Fruit fly (Drosophila melanogaster) whole organism, embryonic: ENCODE results near the gene Hand.

Experiments
- B-H2 ChIP-seq: fragments of 200-800 bp; sonication (Bioruptor generic); optimal IDR thresholded peaks from 2 replicates; lab custom pipeline; 2018; ENCODE audit warnings: missing biosample characterization, mild to moderate bottlenecking, missing genetic modification characterization
- CG1024 ChIP-seq: fragments of 200-800 bp; sonication (Bioruptor generic); IDR thresholded peaks from 2 replicates; pipeline ENCODE4 v1.3.6; 2022; ENCODE audit warnings: missing biosample characterization, missing genetic modification characterization
- CG10431 ChIP-seq: fragments of 200-800 bp; sonication (Bioruptor generic); optimal IDR thresholded peaks from 3 replicates; lab custom pipeline; 2018; ENCODE audit warnings: missing biosample characterization, mild to moderate bottlenecking, missing genetic modification characterization
- CG14050 ChIP-seq: fragments of 200-800 bp; sonication (Bioruptor generic); IDR thresholded peaks from 3 replicates; pipeline ENCODE4 v1.3.6; 2022; ENCODE audit warnings: missing biosample characterization, missing genetic modification characterization
- CG15269 ChIP-seq: fragments of 200-800 bp; sonication (Bioruptor generic); optimal IDR thresholded peaks from 2 replicates; lab custom pipeline; 2018; ENCODE audit warnings: missing biosample characterization, mild to moderate bottlenecking, missing genetic modification characterization, moderate library complexity
- CG17186 ChIP-seq: fragments of 200-800 bp; sonication (Bioruptor generic); optimal IDR thresholded peaks from 3 replicates; lab custom pipeline; 2017; ENCODE audit warnings: missing biosample characterization, missing genetic modification reagents, missing genetic modification characterization
- CG17328 ChIP-seq: fragments of 200-800 bp; sonication (Bioruptor generic); IDR thresholded peaks from 2 replicates; pipeline ENCODE4 v1.3.6; 2022; ENCODE audit warnings: missing biosample characterization, missing genetic modification characterization
- CG1792 ChIP-seq: fragments of 200-800 bp; sonication (Bioruptor generic); optimal IDR thresholded peaks from 2 replicates; lab custom pipeline; 2016; ENCODE audit warnings: missing biosample characterization, missing genetic modification characterization
- CG18599 ChIP-seq: fragments of 200-800 bp; sonication (Bioruptor generic); optimal IDR thresholded peaks from 3 replicates; lab custom pipeline; 2017; ENCODE audit warnings: missing biosample characterization, missing genetic modification characterization, mild to moderate bottlenecking, moderate library complexity, missing genetic modification reagents
- CG2129 ChIP-seq: fragments of 200-800 bp; sonication (Bioruptor generic); IDR thresholded peaks from 2 replicates; pipeline ENCODE4 v1.3.6; 2022; ENCODE audit warnings: missing biosample characterization, missing genetic modification characterization; ENCODE audit not compliant: partially characterized antibody
- CG2199 ChIP-seq: fragments of 200-800 bp; sonication (Bioruptor generic); IDR thresholded peaks from 3 replicates; pipeline ENCODE4 v1.3.6; 2022; ENCODE audit warnings: missing biosample characterization, missing genetic modification characterization
- CG3726 ChIP-seq: fragments of 200-800 bp; sonication (Bioruptor generic); IDR thresholded peaks from 3 replicates; pipeline ENCODE4, ENCODE4 v1.3.6; 2022; ENCODE audit warnings: missing biosample characterization, missing genetic modification characterization
- CG43689 ChIP-seq: fragments of 200-800 bp; sonication (Bioruptor generic); IDR thresholded peaks from 2 replicates; pipeline ENCODE4 v1.3.6; 2022; ENCODE audit warnings: missing biosample characterization, missing genetic modification characterization
- CG5180 ChIP-seq: fragments of 200-800 bp; sonication (Bioruptor generic); optimal IDR thresholded peaks from 3 replicates; lab custom pipeline; 2017; ENCODE audit warnings: missing biosample characterization, missing genetic modification characterization, mild to moderate bottlenecking, moderate library complexity, missing genetic modification reagents
- CG5245 ChIP-seq: fragments of 200-800 bp; sonication (Bioruptor generic); optimal IDR thresholded peaks from 3 replicates; lab custom pipeline; 2016; ENCODE audit warnings: missing biosample characterization, missing genetic modification characterization
- CG6272 ChIP-seq: fragments of 200-800 bp; sonication (Bioruptor generic); IDR thresholded peaks from 2 replicates; pipeline ENCODE4 v1.3.6; 2022; ENCODE audit warnings: missing biosample characterization, missing genetic modification characterization
- CG8924 ChIP-seq: fragments of 200-800 bp; optimal IDR thresholded peaks from 3 replicates; lab custom pipeline; 2019; ENCODE audit warnings: missing biosample characterization, mild to moderate bottlenecking, missing genetic modification characterization, moderate library complexity
- D ChIP-seq, 2 experiments: fragments of 200-800 bp in 1 of 2; fragments of >200 bp in 1 of 2; sonication (Bioruptor generic) in 1 of 2; optimal IDR thresholded peaks; 2 replicates in 1 of 2; 3 replicates in 1 of 2; lab custom pipeline; 2017; ENCODE audit warnings: mild to moderate bottlenecking in 1 of 2, missing biosample characterization in 1 of 2, missing genetic modification characterization in 1 of 2, missing genetic modification reagents in 1 of 2
- Dip3 ChIP-seq: fragments of 200-800 bp; sonication (Bioruptor generic); optimal IDR thresholded peaks from 3 replicates; lab custom pipeline; 2016; ENCODE audit warnings: missing biosample characterization, missing genetic modification characterization
- Dll ChIP-seq: fragments of 200-800 bp; sonication (Bioruptor generic); IDR thresholded peaks from 4 replicates; pipeline ENCODE4 v1.3.6; 2022; ENCODE audit warnings: missing biosample characterization, missing genetic modification characterization; ENCODE audit not compliant: partially characterized antibody
- Dp ChIP-seq: fragments of 200-800 bp; sonication (Bioruptor generic); optimal IDR thresholded peaks from 2 replicates; lab custom pipeline; 2018; ENCODE audit warnings: missing biosample characterization, mild to moderate bottlenecking, missing genetic modification characterization, moderate library complexity
- ERR ChIP-seq: fragments of 200-800 bp; sonication (Bioruptor generic); optimal IDR thresholded peaks from 2 replicates; lab custom pipeline; 2016; ENCODE audit warnings: missing biosample characterization, missing genetic modification characterization
- Eip74EF ChIP-seq, 2 experiments: fragments of 200-800 bp in 1 of 2; fragments of >200 bp in 1 of 2; sonication (Bioruptor generic) in 1 of 2; optimal IDR thresholded peaks; 2 replicates each; lab custom pipeline; 2017 to 2019; ENCODE audit warnings: missing biosample characterization in 2 of 2, missing genetic modification characterization in 2 of 2, mild to moderate bottlenecking in 1 of 2, moderate library complexity in 1 of 2
- Fer1 ChIP-seq: fragments of 200-800 bp; sonication (Bioruptor generic); optimal IDR thresholded peaks from 2 replicates; lab custom pipeline; 2017; ENCODE audit warnings: missing biosample characterization, mild to moderate bottlenecking, missing genetic modification characterization
- Hey ChIP-seq: fragments of 200-800 bp; sonication (Bioruptor generic); optimal IDR thresholded peaks from 3 replicates; lab custom pipeline; 2018; ENCODE audit warnings: missing biosample characterization, mild to moderate bottlenecking, missing genetic modification characterization
- NfI ChIP-seq: fragments of 200-800 bp; sonication (Bioruptor generic); optimal IDR thresholded peaks from 3 replicates; lab custom pipeline; 2018; ENCODE audit warnings: missing biosample characterization, mild to moderate bottlenecking, missing genetic modification characterization, moderate library complexity
- Oli ChIP-seq: fragments of 200-800 bp; sonication (Bioruptor generic); optimal IDR thresholded peaks from 2 replicates; lab custom pipeline; 2018; ENCODE audit warnings: missing biosample characterization, mild to moderate bottlenecking, missing genetic modification characterization, moderate library complexity
- Sry-δ ChIP-seq: fragments of 200-800 bp; sonication (Bioruptor generic); optimal IDR thresholded peaks from 2 replicates; lab custom pipeline; 2016; ENCODE audit warnings: missing biosample characterization, missing genetic modification characterization
- Stat92E ChIP-seq, 3 experiments: fragments of >200 bp in 2 of 3; fragments of 200-800 bp in 1 of 3; sonication (Bioruptor generic) in 1 of 3; optimal IDR thresholded peaks; 2 replicates each; lab custom pipeline; 2017 to 2019; ENCODE audit warnings: missing biosample characterization in 3 of 3, missing genetic modification characterization in 3 of 3, mild to moderate bottlenecking in 1 of 3, moderate library complexity in 1 of 3
- az2 ChIP-seq: fragments of 200-800 bp; sonication (Bioruptor generic); optimal IDR thresholded peaks from 3 replicates; lab custom pipeline; 2016; ENCODE audit warnings: missing biosample characterization, missing genetic modification characterization
- crc ChIP-seq: fragments of 200-800 bp; sonication (Bioruptor generic); optimal IDR thresholded peaks from 2 replicates; lab custom pipeline; 2016; ENCODE audit warnings: missing biosample characterization, missing genetic modification characterization
- eyg ChIP-seq: fragments of 200-800 bp; sonication (Bioruptor generic); optimal IDR thresholded peaks from 3 replicates; lab custom pipeline; 2016; ENCODE audit warnings: missing biosample characterization, missing genetic modification characterization
- grn ChIP-seq: fragments of 200-800 bp; sonication (Bioruptor generic); optimal IDR thresholded peaks from 3 replicates; lab custom pipeline; 2017; ENCODE audit warnings: missing biosample characterization, missing genetic modification characterization
- ham ChIP-seq: fragments of 200-800 bp; sonication (Bioruptor generic); IDR thresholded peaks from 2 replicates; pipeline ENCODE4 v1.3.6; 2022; ENCODE audit warnings: missing biosample characterization, missing genetic modification characterization
- inv ChIP-seq: fragments of 200-800 bp; sonication (Bioruptor generic); IDR thresholded peaks from 2 replicates; pipeline ENCODE4 v1.3.6; 2022; ENCODE audit warnings: missing biosample characterization, missing genetic modification characterization; ENCODE audit not compliant: partially characterized antibody
- mirr ChIP-seq: fragments of 200-800 bp; sonication (Bioruptor generic); optimal IDR thresholded peaks from 3 replicates; lab custom pipeline; 2018; ENCODE audit warnings: missing biosample characterization, mild to moderate bottlenecking, missing genetic modification characterization
- nmo ChIP-seq: fragments of 200-800 bp; sonication (Bioruptor generic); optimal IDR thresholded peaks from 2 replicates; lab custom pipeline; 2018; ENCODE audit warnings: missing biosample characterization, mild to moderate bottlenecking, missing genetic modification characterization, moderate library complexity
- odd ChIP-seq: fragments of 200-800 bp; sonication (Bioruptor generic); optimal IDR thresholded peaks from 2 replicates; lab custom pipeline; 2017; ENCODE audit warnings: missing biosample characterization, mild to moderate bottlenecking, missing genetic modification characterization
- p53 ChIP-seq: fragments of 200-800 bp; sonication (Bioruptor generic); optimal IDR thresholded peaks from 2 replicates; lab custom pipeline; 2016; ENCODE audit warnings: missing biosample characterization, missing genetic modification characterization
- pan ChIP-seq, 4 experiments: fragments of >200 bp in 3 of 4; fragments of 200-800 bp in 1 of 4; sonication (Bioruptor generic) in 1 of 4; optimal IDR thresholded peaks in 3 of 4; IDR thresholded peaks in 1 of 4; 2 replicates each; pipeline versions ENCODE4 v1.3.6 to Lab custom; 2017 to 2022; ENCODE audit warnings: missing biosample characterization in 2 of 4, missing genetic modification characterization in 2 of 4, mixed read lengths in 1 of 4
- pnt ChIP-seq: fragments of 200-800 bp; sonication (Bioruptor generic); optimal IDR thresholded peaks from 3 replicates; lab custom pipeline; 2016; ENCODE audit warnings: missing biosample characterization, missing genetic modification characterization
- prd ChIP-seq, 3 experiments: fragments of >200 bp in 2 of 3; fragments of 200-800 bp in 1 of 3; sonication (Bioruptor generic) in 1 of 3; optimal IDR thresholded peaks in 2 of 3; IDR thresholded peaks in 1 of 3; 2 replicates in 2 of 3; 3 replicates in 1 of 3; pipeline versions ENCODE4 v1.3.6 to Lab custom; 2017 to 2022; ENCODE audit warnings: missing biosample characterization in 1 of 3, missing genetic modification characterization in 1 of 3
- rib ChIP-seq: fragments of 200-800 bp; sonication (Bioruptor generic); IDR thresholded peaks from 2 replicates; pipeline ENCODE4 v1.3.6; 2022; ENCODE audit warnings: missing biosample characterization, missing genetic modification characterization
- ro ChIP-seq: fragments of 200-800 bp; sonication (Bioruptor generic); IDR thresholded peaks from 2 replicates; pipeline ENCODE4 v1.3.6; 2022; ENCODE audit warnings: missing biosample characterization, missing genetic modification characterization
- run ChIP-seq: fragments of 200-800 bp; sonication (Bioruptor generic); optimal IDR thresholded peaks from 3 replicates; lab custom pipeline; 2018; ENCODE audit warnings: missing biosample characterization, mild to moderate bottlenecking, missing genetic modification characterization
- sens ChIP-seq: fragments of 200-800 bp; sonication (Bioruptor generic); peaks from one replicate; lab custom pipeline; 2016; ENCODE audit warnings: missing biosample characterization, missing genetic modification characterization
- slp2 ChIP-seq: fragments of 200-800 bp; sonication (Bioruptor generic); optimal IDR thresholded peaks from 2 replicates; lab custom pipeline; 2016; ENCODE audit warnings: missing biosample characterization, missing genetic modification characterization
- trh ChIP-seq: fragments of 200-800 bp; sonication (Bioruptor generic); optimal IDR thresholded peaks from 2 replicates; lab custom pipeline; 2016; ENCODE audit warnings: missing biosample characterization, missing genetic modification characterization
- vvl ChIP-seq: fragments of 200-800 bp; sonication (Bioruptor generic); IDR thresholded peaks from 2 replicates; pipeline ENCODE4 v1.3.6; 2022; ENCODE audit warnings: missing biosample characterization, missing genetic modification characterization

The Hand gene

DNA sequence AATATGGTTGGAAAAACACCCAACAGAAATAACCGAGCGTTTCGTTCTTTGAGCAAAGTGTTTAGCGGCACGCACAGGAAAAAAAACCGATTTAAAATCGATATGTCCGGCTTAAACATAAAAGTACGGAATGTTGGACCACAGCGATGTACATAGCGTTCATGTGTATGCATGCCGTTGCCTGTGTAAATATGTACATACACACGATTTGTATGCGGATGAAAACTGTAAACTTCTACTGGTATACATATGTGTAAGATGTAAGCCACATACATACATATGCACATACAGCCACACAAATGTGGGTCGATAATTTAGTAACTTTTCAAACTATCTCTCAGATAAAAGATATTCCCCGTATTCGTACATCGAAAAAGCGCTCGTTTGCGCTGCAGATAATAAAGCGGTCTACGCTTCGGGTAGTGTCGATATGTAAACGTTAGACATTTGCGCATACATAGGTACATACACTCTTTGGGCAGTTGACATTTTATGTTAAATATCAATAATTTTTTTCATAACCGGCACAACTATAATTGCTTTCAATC, 45.5 kb downstream of the Hand start (continued):
- TF ChIP-seq CG1792 (GFP tag; lab: Kevin White, UChicago): no peak
- no peak for TF ChIP-seq pnt (GFP tag; lab: Kevin White, UChicago)
- no peak for TF ChIP-seq Hey
- TF ChIP-seq vvl (GFP tag; lab: Robert Waterston, UW): no peak
- TF ChIP-seq CG10431 (GFP tag; lab: Kevin White, UChicago): peak; percentile 19
- TF ChIP-seq Dll: 0 out of 4 replicates have a peak, but pooled peaks have one; percentile 24
- TF ChIP-seq mirr (GFP tag; lab: Kevin White, UChicago): no peak
- no peak for TF ChIP-seq az2 (GFP tag; lab: Kevin White, UChicago)
- TF ChIP-seq Stat92E (GFP tag; optimal IDR thresholded peaks at IDR 0.05; lab: Kevin White, UChicago): no peak
- peak; percentile 31 for TF ChIP-seq B-H2
- no peak for TF ChIP-seq ro (GFP tag; lab: Robert Waterston, UW)
- TF ChIP-seq odd (GFP tag; lab: Kevin White, UChicago): peak; percentile 11
- TF ChIP-seq grn (GFP tag; lab: Kevin White, UChicago): peak; percentile 20
- no peak for TF ChIP-seq CG3726 (GFP tag; lab: Robert Waterston, UW)
- no peak for TF ChIP-seq CG17328 (GFP tag; lab: Robert Waterston, UW)
- TF ChIP-seq CG2129 (GFP tag; lab: Robert Waterston, UW): no peak
- no peak for TF ChIP-seq CG5180
- peak; percentile 20 for TF ChIP-seq trh (GFP tag; lab: Kevin White, UChicago)
- TF ChIP-seq Dip3 (GFP tag; lab: Kevin White, UChicago): no peak
- no peak for TF ChIP-seq prd (optimal IDR thresholded peaks at IDR 0.05; lab: Kevin White, UChicago)
- no peak for TF ChIP-seq prd (GFP tag; IDR thresholded peaks at IDR 0.05; lab: Robert Waterston, UW)
- TF ChIP-seq Dp (GFP tag; lab: Kevin White, UChicago): no peak
- no peak for TF ChIP-seq CG6272 (GFP tag; lab: Robert Waterston, UW)
- TF ChIP-seq CG43689 (GFP tag; lab: Robert Waterston, UW): no peak
- TF ChIP-seq CG2199: peak; percentile 51; the same call in 1 of the 3 replicates
- no peak for TF ChIP-seq D (optimal IDR thresholded peaks at IDR 0.05; lab: Kevin White, UChicago)
- peak; percentile 57 for TF ChIP-seq D (GFP tag; optimal IDR thresholded peaks at IDR 0.05; lab: Kevin White, UChicago)
- TF ChIP-seq CG18599 (GFP tag; lab: Kevin White, UChicago): no peak
- no peak for TF ChIP-seq pan (optimal IDR thresholded peaks at IDR 0.05; lab: Kevin White, UChicago)
- no peak for TF ChIP-seq pan (GFP tag; optimal IDR thresholded peaks at IDR 0.05 in 1 of 2, IDR thresholded peaks at IDR 0.05 in 1 of 2)
- TF ChIP-seq eyg (GFP tag; lab: Kevin White, UChicago): no peak
- peak; percentile 33 for TF ChIP-seq CG8924 (tag; lab: Kevin White, UChicago)
- no peak for TF ChIP-seq CG5245 (GFP tag; lab: Kevin White, UChicago)
- no peak for TF ChIP-seq ERR
- TF ChIP-seq rib (GFP tag; lab: Robert Waterston, UW): no peak
- no peak for TF ChIP-seq crc (GFP tag; lab: Kevin White, UChicago)
- TF ChIP-seq Eip74EF (GFP tag; optimal IDR thresholded peaks at IDR 0.05; lab: Kevin White, UChicago): no peak
- TF ChIP-seq Oli (tag; lab: Kevin White, UChicago): no peak
- TF ChIP-seq Sry-δ (GFP tag; lab: Kevin White, UChicago): no peak
- peak; percentile 49 for TF ChIP-seq Fer1
- no peak for TF ChIP-seq CG15269 (tag; lab: Kevin White, UChicago)
- TF ChIP-seq sens (GFP tag; lab: Kevin White, UChicago): peak; percentile 86
- no peak for TF ChIP-seq CG14050 (GFP tag; lab: Robert Waterston, UW)
- TF ChIP-seq ham (GFP tag; lab: Robert Waterston, UW): no peak
- TF ChIP-seq p53: peak; percentile 76
- no peak for TF ChIP-seq run (tag; lab: Kevin White, UChicago)
- no peak for TF ChIP-seq inv (GFP tag; lab: Robert Waterston, UW)
- TF ChIP-seq NfI (GFP tag; lab: Kevin White, UChicago): no peak
- TF ChIP-seq slp2: no peak
- peak; percentile 61; the same call in 1 of the 2 replicates for TF ChIP-seq CG1024 (GFP tag; lab: Robert Waterston, UW)
- no peak for TF ChIP-seq CG17186
- no peak for TF ChIP-seq nmo (GFP tag; lab: Kevin White, UChicago)
